Fruit fly (Drosophila melanogaster) whole organism, embryonic: ENCODE measurements around the gene eIF4A.

Experiments
- Ada2b ChIP-seq: fragments of 200-800 bp; sonication (Bioruptor generic); IDR thresholded peaks from 2 replicates; pipeline ENCODE4 v1.3.6; 2022; ENCODE audit warnings: missing biosample characterization, missing genetic modification characterization
- Atf6 ChIP-seq: fragments of 200-800 bp; sonication (Bioruptor generic); IDR thresholded peaks from 2 replicates; pipeline ENCODE4 v1.3.6; 2022; ENCODE audit warnings: missing biosample characterization, missing genetic modification characterization
- B-H1 ChIP-seq: fragments of 200-800 bp; sonication (Bioruptor generic); IDR thresholded peaks from 3 replicates; pipeline ENCODE4 v1.3.6; 2022; ENCODE audit warnings: missing biosample characterization, missing genetic modification characterization
- Blimp-1 ChIP-seq: fragments of 200-800 bp; sonication (Bioruptor generic); optimal IDR thresholded peaks from 3 replicates; lab custom pipeline; 2018; ENCODE audit warnings: missing biosample characterization, missing genetic modification characterization, mild to moderate bottlenecking, moderate library complexity, missing genetic modification reagents
- CG11504 ChIP-seq: fragments of 200-800 bp; sonication (Bioruptor generic); optimal IDR thresholded peaks from 3 replicates; lab custom pipeline; 2019; ENCODE audit warnings: missing biosample characterization, mild to moderate bottlenecking, missing genetic modification characterization, moderate library complexity
- CG12071 ChIP-seq: fragments of 200-800 bp; sonication (Bioruptor generic); optimal IDR thresholded peaks from 3 replicates; lab custom pipeline; 2018; ENCODE audit warnings: missing biosample characterization, mild to moderate bottlenecking, missing genetic modification characterization
- CG13424 ChIP-seq: fragments of 200-800 bp; sonication (Bioruptor generic); optimal IDR thresholded peaks from 2 replicates; lab custom pipeline; 2019; ENCODE audit warnings: missing biosample characterization, mild to moderate bottlenecking, missing genetic modification characterization, moderate library complexity
- CG14014 ChIP-seq: fragments of 200-800 bp; sonication (Bioruptor generic); IDR thresholded peaks from 2 replicates; pipeline ENCODE4 v1.3.6; 2022; ENCODE audit warnings: missing biosample characterization, missing genetic modification characterization
- CG14441 ChIP-seq: fragments of 200-800 bp; sonication (Bioruptor generic); IDR thresholded peaks from 2 replicates; pipeline ENCODE4 v1.3.6; 2022; ENCODE audit warnings: missing biosample characterization, missing genetic modification characterization
- CG14860 ChIP-seq: fragments of 200-800 bp; sonication (Bioruptor generic); IDR thresholded peaks from 3 replicates; pipeline ENCODE4 v1.3.6; 2022; ENCODE audit warnings: missing biosample characterization, missing genetic modification characterization; ENCODE audit not compliant: partially characterized antibody
- CG15269 ChIP-seq: fragments of 200-800 bp; sonication (Bioruptor generic); optimal IDR thresholded peaks from 2 replicates; lab custom pipeline; 2018; ENCODE audit warnings: missing biosample characterization, mild to moderate bottlenecking, missing genetic modification characterization, moderate library complexity
- CG18599 ChIP-seq: fragments of 200-800 bp; sonication (Bioruptor generic); optimal IDR thresholded peaks from 3 replicates; lab custom pipeline; 2017; ENCODE audit warnings: missing biosample characterization, missing genetic modification characterization, mild to moderate bottlenecking, moderate library complexity, missing genetic modification reagents
- CG2202 ChIP-seq: fragments of 200-800 bp; sonication (Bioruptor generic); optimal IDR thresholded peaks from 2 replicates; lab custom pipeline; 2018; ENCODE audit warnings: missing biosample characterization, mild to moderate bottlenecking, missing genetic modification characterization
- CG3407 ChIP-seq: fragments of 200-800 bp; sonication (Bioruptor generic); optimal IDR thresholded peaks from 2 replicates; lab custom pipeline; 2018; ENCODE audit warnings: missing biosample characterization, mild to moderate bottlenecking, missing genetic modification characterization
- CG43689 ChIP-seq: fragments of 200-800 bp; sonication (Bioruptor generic); IDR thresholded peaks from 2 replicates; pipeline ENCODE4 v1.3.6; 2022; ENCODE audit warnings: missing biosample characterization, missing genetic modification characterization
- Elba2 ChIP-seq: fragments of 200-800 bp; sonication (Bioruptor generic); optimal IDR thresholded peaks from 3 replicates; lab custom pipeline; 2016; ENCODE audit warnings: missing biosample characterization, missing genetic modification characterization
- Hr39 ChIP-seq: fragments of >200 bp; optimal IDR thresholded peaks from 2 replicates; lab custom pipeline; 2017
- Kr ChIP-seq: fragments of 200-800 bp; sonication (Bioruptor generic); optimal IDR thresholded peaks from 2 replicates; lab custom pipeline; 2017; ENCODE audit warnings: missing biosample characterization, mild to moderate bottlenecking, missing genetic modification characterization
- Opbp ChIP-seq: fragments of 200-800 bp; sonication (Bioruptor generic); IDR thresholded peaks from 3 replicates; pipeline ENCODE4 v1.3.6; 2022; ENCODE audit warnings: missing biosample characterization, missing genetic modification characterization; ENCODE audit not compliant: partially characterized antibody
- Vsx1 ChIP-seq: fragments of 200-800 bp; sonication (Bioruptor generic); optimal IDR thresholded peaks from 2 replicates; lab custom pipeline; 2017; ENCODE audit warnings: missing biosample characterization, mild to moderate bottlenecking, missing genetic modification characterization, missing genetic modification reagents
- ato ChIP-seq: fragments of 200-800 bp; sonication (Bioruptor generic); IDR thresholded peaks from 2 replicates; pipeline ENCODE4 v1.3.6; 2022; ENCODE audit warnings: missing biosample characterization, missing genetic modification characterization; ENCODE audit not compliant: partially characterized antibody
- bsh ChIP-seq, 2 experiments: fragments of 200-800 bp; sonication (Bioruptor generic); optimal IDR thresholded peaks; 2 replicates each; lab custom pipeline; 2017 to 2018; ENCODE audit warnings: mild to moderate bottlenecking in 2 of 2, missing biosample characterization in 2 of 2, missing genetic modification characterization in 2 of 2, moderate library complexity in 1 of 2
- crol ChIP-seq: fragments of 200-800 bp; sonication (Bioruptor generic); IDR thresholded peaks from 2 replicates; pipeline ENCODE4 v1.3.6; 2022; ENCODE audit warnings: missing biosample characterization, missing genetic modification characterization
- da ChIP-seq: fragments of 200-800 bp; sonication (Bioruptor generic); optimal IDR thresholded peaks from 2 replicates; lab custom pipeline; 2016; ENCODE audit warnings: missing biosample characterization, missing genetic modification characterization
- dati ChIP-seq: fragments of 200-800 bp; sonication (Bioruptor generic); IDR thresholded peaks from 2 replicates; pipeline ENCODE4 v1.3.6; 2022; ENCODE audit warnings: missing biosample characterization, missing genetic modification characterization
- fd96Cb ChIP-seq: fragments of 200-800 bp; sonication (Bioruptor generic); optimal IDR thresholded peaks from 2 replicates; lab custom pipeline; 2018; ENCODE audit warnings: missing biosample characterization, mild to moderate bottlenecking, missing genetic modification characterization, moderate library complexity
- gfzf ChIP-seq: fragments of 200-800 bp; sonication (Bioruptor generic); optimal IDR thresholded peaks from 2 replicates; lab custom pipeline; 2016; ENCODE audit warnings: missing biosample characterization, mild to moderate bottlenecking, missing genetic modification characterization, moderate library complexity
- grn ChIP-seq: fragments of 200-800 bp; sonication (Bioruptor generic); optimal IDR thresholded peaks from 3 replicates; lab custom pipeline; 2017; ENCODE audit warnings: missing biosample characterization, missing genetic modification characterization
- kah ChIP-seq: fragments of 200-800 bp; sonication (Bioruptor generic); optimal IDR thresholded peaks from 2 replicates; lab custom pipeline; 2018; ENCODE audit warnings: missing biosample characterization, mild to moderate bottlenecking, missing genetic modification characterization
- kay ChIP-seq: fragments of 200-800 bp; sonication (Bioruptor generic); optimal IDR thresholded peaks from 2 replicates; lab custom pipeline; 2016; ENCODE audit warnings: missing biosample characterization, missing genetic modification characterization
- klu ChIP-seq: fragments of 200-800 bp; sonication (Bioruptor generic); IDR thresholded peaks from 2 replicates; pipeline ENCODE4 v1.3.6; 2022; ENCODE audit warnings: missing biosample characterization, missing genetic modification characterization
- kni ChIP-seq: fragments of 200-800 bp; sonication (Bioruptor generic); optimal IDR thresholded peaks from 3 replicates; lab custom pipeline; 2017; ENCODE audit warnings: mild to moderate bottlenecking, missing biosample characterization, missing genetic modification reagents, missing genetic modification characterization
- knrl ChIP-seq: fragments of 200-800 bp; sonication (Bioruptor generic); IDR thresholded peaks from 3 replicates; pipeline ENCODE4 v1.3.6; 2022; ENCODE audit warnings: missing biosample characterization, missing genetic modification characterization; ENCODE audit not compliant: partially characterized antibody
- mam ChIP-seq: fragments of 200-800 bp; sonication (Bioruptor generic); optimal IDR thresholded peaks from 3 replicates; lab custom pipeline; 2016; ENCODE audit warnings: missing biosample characterization, missing genetic modification characterization
- onecut ChIP-seq: fragments of 200-800 bp; sonication (Bioruptor generic); IDR thresholded peaks from 2 replicates; pipeline ENCODE4 v1.3.6; 2022; ENCODE audit warnings: missing biosample characterization, missing genetic modification characterization
- org-1 ChIP-seq: fragments of 200-800 bp; sonication (Bioruptor generic); optimal IDR thresholded peaks from 2 replicates; lab custom pipeline; 2017; ENCODE audit warnings: missing biosample characterization, missing genetic modification characterization
- pnt ChIP-seq: fragments of 200-800 bp; sonication (Bioruptor generic); optimal IDR thresholded peaks from 3 replicates; lab custom pipeline; 2016; ENCODE audit warnings: missing biosample characterization, missing genetic modification characterization
- pzg ChIP-seq: fragments of 200-800 bp; sonication (Bioruptor generic); optimal IDR thresholded peaks from 3 replicates; lab custom pipeline; 2018; ENCODE audit warnings: missing biosample characterization, mild to moderate bottlenecking, missing genetic modification characterization, moderate library complexity
- repo ChIP-seq: fragments of 200-800 bp; sonication (Bioruptor generic); optimal IDR thresholded peaks from 2 replicates; lab custom pipeline; 2016; ENCODE audit warnings: missing biosample characterization, missing genetic modification characterization
- rib ChIP-seq: fragments of 200-800 bp; sonication (Bioruptor generic); IDR thresholded peaks from 2 replicates; pipeline ENCODE4 v1.3.6; 2022; ENCODE audit warnings: missing biosample characterization, missing genetic modification characterization
- row ChIP-seq: fragments of 200-800 bp; sonication (Bioruptor generic); IDR thresholded peaks from 3 replicates; pipeline ENCODE4 v1.3.6; 2022; ENCODE audit warnings: missing biosample characterization, missing genetic modification characterization
- shn ChIP-seq: fragments of 200-800 bp; sonication (Bioruptor generic); optimal IDR thresholded peaks from 3 replicates; lab custom pipeline; 2016; ENCODE audit warnings: missing biosample characterization, missing genetic modification characterization
- slou ChIP-seq: fragments of 200-800 bp; sonication (Bioruptor generic); optimal IDR thresholded peaks from 3 replicates; lab custom pipeline; 2016; ENCODE audit warnings: missing biosample characterization, missing genetic modification characterization
- so ChIP-seq: fragments of 200-800 bp; sonication (Bioruptor generic); IDR thresholded peaks from 3 replicates; pipeline ENCODE4 v1.3.6; 2022; ENCODE audit warnings: missing biosample characterization, missing genetic modification characterization
- tio ChIP-seq: fragments of 200-800 bp; sonication (Bioruptor generic); optimal IDR thresholded peaks from 2 replicates; lab custom pipeline; 2017; ENCODE audit warnings: missing biosample characterization, missing genetic modification characterization, inconsistent platforms
- trh ChIP-seq: fragments of 200-800 bp; sonication (Bioruptor generic); optimal IDR thresholded peaks from 2 replicates; lab custom pipeline; 2016; ENCODE audit warnings: missing biosample characterization, missing genetic modification characterization
- wek ChIP-seq: fragments of 200-800 bp; sonication (Bioruptor generic); optimal IDR thresholded peaks from 3 replicates; lab custom pipeline; 2018; ENCODE audit warnings: missing biosample characterization, mild to moderate bottlenecking, missing genetic modification characterization, moderate library complexity
- yki ChIP-seq: fragments of >200 bp; optimal IDR thresholded peaks from 3 replicates; lab custom pipeline; 2018

Gene eIF4A

DNA sequence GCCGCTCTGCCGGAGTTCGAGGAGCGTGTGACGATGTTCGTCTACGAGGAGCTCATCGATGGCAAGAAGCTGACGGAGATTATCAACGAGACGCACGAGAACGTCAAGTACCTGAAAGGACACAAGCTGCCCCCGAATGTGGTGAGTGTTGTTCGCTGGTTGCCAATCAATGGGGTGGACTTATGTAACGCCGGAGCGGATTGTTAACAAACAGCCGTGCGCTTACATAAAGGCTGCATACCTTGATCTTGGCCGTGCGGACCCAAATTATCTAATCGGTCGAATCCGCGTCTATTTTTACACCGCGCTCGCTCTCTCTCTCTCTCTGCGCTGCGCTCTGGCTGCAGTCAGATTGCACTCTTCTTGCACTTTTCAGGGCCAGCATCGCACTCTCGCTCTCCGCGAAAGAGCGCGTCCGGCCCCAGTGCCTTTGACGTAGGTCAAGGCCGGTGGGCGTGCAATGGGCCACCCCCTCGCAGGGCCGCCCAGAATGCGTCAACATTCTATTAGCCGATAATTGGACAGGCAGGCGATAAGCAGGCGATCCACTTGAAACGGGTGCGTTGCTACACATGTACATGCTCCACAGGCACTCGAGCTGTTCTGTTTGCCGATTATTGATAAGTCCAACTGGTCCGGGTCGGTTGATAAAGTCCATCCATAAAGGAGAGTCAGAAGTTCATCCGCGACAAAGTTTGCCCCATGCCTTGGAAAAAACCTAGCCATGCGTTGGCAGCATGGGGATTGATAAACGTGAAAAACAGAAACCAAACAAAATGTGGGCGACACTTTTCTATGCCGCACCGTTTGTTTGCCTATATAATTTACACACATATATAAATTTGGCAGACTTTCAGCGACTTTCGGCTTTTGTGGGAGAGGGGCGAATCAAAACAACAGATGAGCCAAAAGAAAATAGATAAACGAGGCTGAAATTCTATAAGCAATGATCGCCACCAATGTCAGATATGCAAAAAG is 37.0 kb upstream of the eIF4A start (continued):
- TF ChIP-seq CG11504 (tag; lab: Kevin White, UChicago) (no peak), CG14014 (GFP tag; lab: Robert Waterston, UW) (0 out of 2 replicates have a peak, but pooled peaks have one; percentile 5), CG12071 (GFP tag; lab: Kevin White, UChicago) (no peak), fd96Cb (tag; lab: Kevin White, UChicago) (no peak), CG14860 (GFP tag; lab: Robert Waterston, UW) (no peak), yki (lab: Kevin White, UChicago) (peak; percentile 67), dati (GFP tag; lab: Robert Waterston, UW) (no peak), mam (GFP tag; lab: Kevin White, UChicago) (no peak), wek (GFP tag; lab: Kevin White, UChicago) (no peak), CG2202 (tag; lab: Kevin White, UChicago) (no peak), CG14441 (no peak), da (GFP tag; lab: Kevin White, UChicago) (no peak), CG3407 (no peak), Blimp-1 (GFP tag; lab: Kevin White, UChicago) (no peak), CG18599 (no peak), repo (GFP tag; lab: Kevin White, UChicago) (no peak), onecut (peak; percentile 18; the same call in 1 of the 2 replicates), Kr (GFP tag; lab: Kevin White, UChicago) (peak; percentile 7), kah (GFP tag; lab: Kevin White, UChicago) (no peak), gfzf (GFP tag; lab: Kevin White, UChicago) (no peak), B-H1 (no peak), Vsx1 (GFP tag; lab: Kevin White, UChicago) (peak; percentile 95), Ada2b (GFP tag; lab: Robert Waterston, UW) (no peak), CG15269 (tag; lab: Kevin White, UChicago) (no peak), bsh (GFP tag; optimal IDR thresholded peaks at IDR 0.05; lab: Kevin White, UChicago) (peak in 1 of 2 experiments; percentile 23), CG13424 (tag; lab: Kevin White, UChicago) (no peak), crol (GFP tag; lab: Robert Waterston, UW) (peak; percentile 56; the same call in 1 of the 2 replicates), ato (GFP tag; lab: Robert Waterston, UW) (peak; percentile 27; the same call in 1 of the 2 replicates), Atf6 (GFP tag; lab: Robert Waterston, UW) (peak; percentile 45; the same call in 1 of the 2 replicates), Elba2 (no peak), CG43689 (GFP tag; lab: Robert Waterston, UW) (no peak), tio (GFP tag; lab: Kevin White, UChicago) (no peak), kay (GFP tag; lab: Kevin White, UChicago) (peak; percentile 45), org-1 (GFP tag; lab: Kevin White, UChicago) (no peak), grn (GFP tag; lab: Kevin White, UChicago) (peak; percentile 97), row (GFP tag; lab: Robert Waterston, UW) (no peak), so (GFP tag; lab: Robert Waterston, UW) (peak; percentile 42; the same call in 1 of the 3 replicates), Opbp (GFP tag; lab: Robert Waterston, UW) (peak; percentile 31; the same call in 1 of the 3 replicates), knrl (GFP tag; lab: Robert Waterston, UW) (no peak), pzg (no peak), shn (peak; percentile 13), pnt (no peak), trh (no peak), Hr39 (no peak), rib (GFP tag; lab: Robert Waterston, UW) (peak; percentile 35; the same call in 1 of the 2 replicates), slou (GFP tag; lab: Kevin White, UChicago) (no peak), klu (GFP tag; lab: Robert Waterston, UW) (0 out of 2 replicates have a peak, but pooled peaks have one; percentile 19), kni (no peak)
